Worm (Caenorhabditis elegans): ENCODE results near the gene ZC317.7.
A peak's percentile ranks its signal among the peaks of the same experiment; 100 is the strongest.

ZC317.7 gene

ce11 chrV:5433020-5433419, 37.8 kb downstream of the ZC317.7 start, which contains the start of gene acl-6:
Gene acl-6, plus strand, starts transcription at chrV:5433386.
- TF ChIP-seq ztf-3 (GFP tag; optimal IDR thresholded peaks at IDR 0.05) (no peak), B0035.1 (tag; optimal IDR thresholded peaks at IDR 0.05) (no peak), Y95B8A.8 (GFP tag; IDR thresholded peaks at IDR 0.05) (no peak), fkh-3 (tag; optimal IDR thresholded peaks at IDR 0.05) (no peak), sdz-38 (tag; optimal IDR thresholded peaks at IDR 0.05) (no peak), rpc-1 (optimal IDR thresholded peaks at IDR 0.05) (no peak), rpc-1 (tag; optimal IDR thresholded peaks at IDR 0.05) (no peak), ztf-26 (tag; optimal IDR thresholded peaks at IDR 0.05) (no peak), repo-1 (tag; optimal IDR thresholded peaks at IDR 0.05) (no peak), C06A6.2 (GFP tag; conservative IDR thresholded peaks at IDR 0.05) (no peak), K12H6.12 (tag; optimal IDR thresholded peaks at IDR 0.05) (no peak), die-1 (tag; optimal IDR thresholded peaks at IDR 0.05) (no peak), dpl-1 (GFP tag; optimal IDR thresholded peaks at IDR 0.05) (peak; percentile 31), ekl-4 (GFP tag; IDR thresholded peaks at IDR 0.05) (no peak), lag-1 (GFP tag; IDR thresholded peaks at IDR 0.05) (no peak), snpc-4 (GFP tag; optimal IDR thresholded peaks at IDR 0.05) (no peak), snpc-4 (tag; optimal IDR thresholded peaks at IDR 0.05) (peak in 1 of 4 experiments; percentile 27), hmg-20 (GFP tag; IDR thresholded peaks at IDR 0.05) (no peak), somi-1 (GFP tag; optimal IDR thresholded peaks at IDR 0.05) (no peak), snpc-1.3 (tag; optimal IDR thresholded peaks at IDR 0.05; ENCODE audit: insufficient read depth) (no peak), him-1 (tag; optimal IDR thresholded peaks at IDR 0.05) (no peak), F49E8.2 (tag; optimal IDR thresholded peaks at IDR 0.05; ENCODE audit: insufficient read depth) (no peak), B0336.3 (GFP tag; IDR thresholded peaks at IDR 0.05) (no peak), dox-1 (GFP tag; IDR thresholded peaks at IDR 0.05) (peak; percentile 74), ztf-28 (GFP tag; IDR thresholded peaks at IDR 0.05) (no peak), zim-3 (tag; optimal IDR thresholded peaks at IDR 0.05) (no peak), ama-1 (optimal IDR thresholded peaks at IDR 0.05) (no peak), ama-1 (GFP tag; optimal IDR thresholded peaks at IDR 0.05) (no peak), Y53G8AR.9 (GFP tag; conservative IDR thresholded peaks at IDR 0.05) (no peak), attf-5 (GFP tag; optimal IDR thresholded peaks at IDR 0.05) (peak; percentile 60), hmg-1.2 (GFP tag; IDR thresholded peaks at IDR 0.05) (peak; percentile 27; the same call in 1 of the 2 replicates), madf-3 (GFP tag; IDR thresholded peaks at IDR 0.05) (no peak), B0019.2 (GFP tag; conservative IDR thresholded peaks at IDR 0.05) (no peak), lir-1 (GFP tag; conservative IDR thresholded peaks at IDR 0.05) (no peak), pbrm-1 (GFP tag; IDR thresholded peaks at IDR 0.05) (no peak), T26A5.8 (tag; optimal IDR thresholded peaks at IDR 0.05) (no peak), efl-1 (GFP tag; optimal IDR thresholded peaks at IDR 0.05) (peak; percentile 43), nfya-1 (tag; optimal IDR thresholded peaks at IDR 0.05; ENCODE audit: borderline replicate concordance, insufficient read depth) (no peak), dpff-1 (tag; optimal IDR thresholded peaks at IDR 0.05) (no peak), bed-2 (GFP tag; IDR thresholded peaks at IDR 0.05) (no peak), lsl-1 (GFP tag; optimal IDR thresholded peaks at IDR 0.05) (peak; percentile 11), lin-54 (GFP tag; optimal IDR thresholded peaks at IDR 0.05) (peak; percentile 86), mcd-1 (GFP tag; IDR thresholded peaks at IDR 0.05) (peak; percentile 94), Y67H2A.10 (GFP tag; conservative IDR thresholded peaks at IDR 0.05) (no peak), ceh-79 (tag; optimal IDR thresholded peaks at IDR 0.05) (no peak), C17E4.6 (GFP tag; IDR thresholded peaks at IDR 0.05) (no peak), nhr-120 (GFP tag; IDR thresholded peaks at IDR 0.05) (no peak), atf-7 (tag; optimal IDR thresholded peaks at IDR 0.05) (no peak), tbx-9 (tag; optimal IDR thresholded peaks at IDR 0.05; ENCODE audit: borderline replicate concordance) (no peak), aptf-2 (GFP tag; conservative IDR thresholded peaks at IDR 0.05) (no peak), lin-26 (GFP tag; IDR thresholded peaks at IDR 0.05) (no peak)

Data from whole organism, young adult.